Worm (Caenorhabditis elegans): ENCODE results near the gene F28F9.3.

ce11 chrIV:3844004-3844403 lies 17.3 kb downstream of the F28F9.3 start:
- TF ChIP-seq mab-5 (tag; optimal IDR thresholded peaks at IDR 0.05), result no peak
- no peak for TF ChIP-seq unc-62 (GFP tag; optimal IDR thresholded peaks at IDR 0.05)
